Worm (Caenorhabditis elegans): Measurements from ENCODE around the gene ugt-37.

Gene ugt-37

DNA sequence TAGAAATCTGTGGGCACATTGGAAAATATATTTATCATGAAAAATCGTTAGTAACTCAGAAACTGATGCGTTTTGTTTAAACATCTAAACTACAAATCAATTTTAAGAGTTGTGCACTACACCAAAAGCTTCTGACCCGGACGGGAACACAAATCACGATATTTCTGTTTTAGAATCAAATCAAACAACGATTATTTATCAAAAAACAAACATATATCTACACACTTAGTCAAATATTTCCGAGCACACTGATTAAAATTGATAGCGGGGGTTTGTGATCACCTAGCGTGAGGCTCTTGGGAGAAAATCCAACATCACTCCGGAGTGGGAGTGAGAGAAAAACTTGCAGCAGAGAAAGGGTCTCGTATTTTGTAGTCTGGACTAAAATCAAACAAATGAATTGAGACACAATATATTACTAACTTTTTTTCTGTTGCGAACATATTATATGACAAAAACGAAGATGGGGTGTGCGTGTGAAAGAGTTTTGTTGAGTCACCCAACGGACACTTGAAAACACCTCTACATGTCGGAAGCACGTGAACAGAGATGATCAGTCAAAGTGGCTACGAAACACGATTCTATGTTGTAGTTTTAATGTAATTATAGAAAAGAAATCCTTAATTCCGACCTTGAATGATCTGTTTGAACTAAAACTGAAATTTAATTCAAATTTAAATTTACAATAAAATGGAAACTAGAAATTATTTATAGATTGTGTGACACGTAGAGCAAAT, 49.7 kb downstream of the ugt-37 start (continued):
- TF ChIP-seq zag-1 (tag; optimal IDR thresholded peaks at IDR 0.05) (no peak), nhr-20 (tag; optimal IDR thresholded peaks at IDR 0.05) (peak; percentile 51), efl-3 (GFP tag; optimal IDR thresholded peaks at IDR 0.05) (no peak), fkh-10 (GFP tag; optimal IDR thresholded peaks at IDR 0.05) (no peak), mef-2 (tag; optimal IDR thresholded peaks at IDR 0.05) (no peak), ceh-63 (GFP tag; optimal IDR thresholded peaks at IDR 0.05) (no peak), hpl-2 (GFP tag; optimal IDR thresholded peaks at IDR 0.05) (no peak), irx-1 (tag; optimal IDR thresholded peaks at IDR 0.05) (no peak), pqm-1 (tag; optimal IDR thresholded peaks at IDR 0.05) (no peak), hlh-17 (GFP tag; optimal IDR thresholded peaks at IDR 0.05; ENCODE audit: borderline replicate concordance) (no peak), mdl-1 (tag; optimal IDR thresholded peaks at IDR 0.05) (no peak), nhr-11 (tag; optimal IDR thresholded peaks at IDR 0.05) (no peak), nhr-28 (tag; optimal IDR thresholded peaks at IDR 0.05) (no peak), lin-13 (GFP tag; optimal IDR thresholded peaks at IDR 0.05) (no peak), lin-15B (tag; optimal IDR thresholded peaks at IDR 0.05) (no peak), ama-1 (optimal IDR thresholded peaks at IDR 0.05) (no peak), nhr-71 (tag; optimal IDR thresholded peaks at IDR 0.05) (peak; percentile 19), sup-37 (GFP tag; optimal IDR thresholded peaks at IDR 0.05) (no peak), lin-39 (tag; optimal IDR thresholded peaks at IDR 0.05) (no peak), ces-1 (GFP tag; optimal IDR thresholded peaks at IDR 0.05) (no peak), tlp-1 (tag; optimal IDR thresholded peaks at IDR 0.05) (no peak), efl-1 (optimal IDR thresholded peaks at IDR 0.05) (no peak), efl-1 (GFP tag; optimal IDR thresholded peaks at IDR 0.05 in 1 of 2) (no peak), nhr-76 (tag; optimal IDR thresholded peaks at IDR 0.05) (no peak), snpc-4 (tag; optimal IDR thresholded peaks at IDR 0.05) (no peak), lin-35 (GFP tag; optimal IDR thresholded peaks at IDR 0.05) (no peak), ztf-11 (tag; optimal IDR thresholded peaks at IDR 0.05) (no peak), ceh-90 (tag; optimal IDR thresholded peaks at IDR 0.05) (no peak), alr-1 (tag; optimal IDR thresholded peaks at IDR 0.05; ENCODE audit: borderline replicate concordance) (no peak), unc-30 (tag; optimal IDR thresholded peaks at IDR 0.05) (no peak)

DNA sequence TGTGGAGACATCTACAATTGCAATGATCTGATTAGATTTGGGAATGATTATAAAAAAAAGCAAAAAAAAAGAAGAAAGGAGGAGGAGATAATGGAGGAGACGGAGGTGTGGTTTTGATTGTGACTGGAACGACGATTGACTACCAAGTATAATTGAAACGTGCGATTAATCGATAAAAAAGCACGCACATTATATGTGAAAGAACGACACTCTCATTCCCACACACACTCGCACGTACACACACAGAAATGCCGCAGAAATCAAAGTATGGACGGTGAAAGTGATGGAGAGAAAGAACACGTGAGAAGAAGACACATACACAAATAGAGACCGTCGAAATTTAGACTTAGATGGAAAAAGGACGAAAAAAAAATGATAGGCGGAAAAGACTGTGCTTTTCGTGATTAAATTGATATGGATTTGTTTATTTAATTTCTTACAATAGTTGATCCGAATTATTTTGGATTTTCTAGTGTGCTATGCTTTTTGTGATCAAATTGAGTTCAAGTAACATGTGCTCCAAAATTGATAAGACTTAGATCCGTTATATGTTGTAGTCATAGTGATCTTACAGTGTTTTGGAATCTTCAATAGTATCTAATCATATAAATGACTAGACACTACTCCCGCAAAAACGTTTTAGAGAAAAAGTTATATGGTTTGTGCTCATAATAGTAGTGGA, 51.3 kb downstream of the ugt-37 start, which contains the start of gene nhr-135:
TSS of gene nhr-135 (minus strand) at position 51 of the 682 bp plus-strand sequence.
- TF ChIP-seq aha-1 (tag; optimal IDR thresholded peaks at IDR 0.05) = no peak
- peak; percentile 93 for TF ChIP-seq nhr-20 (tag; optimal IDR thresholded peaks at IDR 0.05)
- TF ChIP-seq nhr-77 (tag; optimal IDR thresholded peaks at IDR 0.05) = peak; percentile 43
- peak; percentile 66 for TF ChIP-seq nhr-71 (tag; optimal IDR thresholded peaks at IDR 0.05)
- peak; percentile 60 for TF ChIP-seq nhr-90 (tag; optimal IDR thresholded peaks at IDR 0.05; ENCODE audit: poor library complexity)
- peak in 1 of 2 experiments; percentile 89 for TF ChIP-seq mdl-1 (tag; optimal IDR thresholded peaks at IDR 0.05)
- peak in 1 of 2 experiments; percentile 30 for TF ChIP-seq efl-1 (optimal IDR thresholded peaks at IDR 0.05)
- peak; percentile 24 to 40 for TF ChIP-seq efl-1 (GFP tag; optimal IDR thresholded peaks at IDR 0.05 in 1 of 2)
- TF ChIP-seq sup-37 (GFP tag; optimal IDR thresholded peaks at IDR 0.05) = no peak
- no peak for TF ChIP-seq egl-13 (tag; optimal IDR thresholded peaks at IDR 0.05)
- no peak for TF ChIP-seq nhr-11 (tag; optimal IDR thresholded peaks at IDR 0.05)
- peak; percentile 56 for TF ChIP-seq unc-130 (tag; optimal IDR thresholded peaks at IDR 0.05)
- TF ChIP-seq lin-15B (tag; optimal IDR thresholded peaks at IDR 0.05) = no peak
- peak in 1 of 2 experiments; percentile 50 for TF ChIP-seq lsy-2 (tag; optimal IDR thresholded peaks at IDR 0.05)
- TF ChIP-seq snu-23 (GFP tag; optimal IDR thresholded peaks at IDR 0.05) = peak; percentile 70
- no peak for TF ChIP-seq zag-1 (tag; optimal IDR thresholded peaks at IDR 0.05)
- TF ChIP-seq tbx-2 (tag; optimal IDR thresholded peaks at IDR 0.05) = peak; percentile 40
- TF ChIP-seq nhr-237 (tag; optimal IDR thresholded peaks at IDR 0.05) = no peak
- no peak for TF ChIP-seq fkh-10 (GFP tag; optimal IDR thresholded peaks at IDR 0.05)
- TF ChIP-seq blmp-1 (tag; optimal IDR thresholded peaks at IDR 0.05) = peak; percentile 99
- peak; percentile 81 for TF ChIP-seq elt-2 (tag; optimal IDR thresholded peaks at IDR 0.05)
- TF ChIP-seq egl-27 (tag; optimal IDR thresholded peaks at IDR 0.05) = no peak
- no peak for TF ChIP-seq ztf-4 (tag; optimal IDR thresholded peaks at IDR 0.05)
- no peak for TF ChIP-seq hpl-2 (GFP tag; optimal IDR thresholded peaks at IDR 0.05)
- peak; percentile 25 for TF ChIP-seq nhr-19 (GFP tag; conservative IDR thresholded peaks at IDR 0.05)
- peak; percentile 83 for TF ChIP-seq lin-14 (GFP tag; optimal IDR thresholded peaks at IDR 0.05)
- TF ChIP-seq pag-3 (tag; optimal IDR thresholded peaks at IDR 0.05; ENCODE audit: borderline replicate concordance, insufficient read depth) = no peak
- TF ChIP-seq jun-1 (tag; optimal IDR thresholded peaks at IDR 0.05) = no peak
- TF ChIP-seq snpc-4 (tag; optimal IDR thresholded peaks at IDR 0.05) = no peak
- TF ChIP-seq lir-3 (tag; optimal IDR thresholded peaks at IDR 0.05; ENCODE audit: poor library complexity) = no peak
- no peak for TF ChIP-seq nhr-12 (tag; optimal IDR thresholded peaks at IDR 0.05)

All from whole organism, L1 larva.